Fruit fly (Drosophila melanogaster) whole organism, embryonic: ENCODE measurements around the gene CG7275.
A peak's percentile ranks its signal among the peaks of the same experiment; 100 is the strongest.

Experiments
- BEAF-32 ChIP-seq: fragments of 200-800 bp; sonication (Bioruptor generic); optimal IDR thresholded peaks from 3 replicates; lab custom pipeline; 2017; ENCODE audit warnings: missing biosample characterization, missing genetic modification characterization, mild to moderate bottlenecking, moderate library complexity, missing genetic modification reagents
- CG10979 ChIP-seq: fragments of 200-800 bp; sonication (Bioruptor generic); optimal IDR thresholded peaks from 2 replicates; lab custom pipeline; 2018; ENCODE audit warnings: missing biosample characterization, mild to moderate bottlenecking, missing genetic modification characterization, moderate library complexity
- CG11456 ChIP-seq: fragments of 200-800 bp; sonication (Bioruptor generic); IDR thresholded peaks from 3 replicates; pipeline ENCODE4 v1.3.6; 2022; ENCODE audit warnings: missing biosample characterization, missing genetic modification characterization
- CG12155 ChIP-seq: fragments of 200-800 bp; sonication (Bioruptor generic); optimal IDR thresholded peaks from 3 replicates; lab custom pipeline; 2016; ENCODE audit warnings: missing biosample characterization, missing genetic modification characterization
- CG1233 ChIP-seq: fragments of 200-800 bp; sonication (Bioruptor generic); optimal IDR thresholded peaks from 4 replicates; lab custom pipeline; 2018; ENCODE audit warnings: missing biosample characterization, mild to moderate bottlenecking, missing genetic modification characterization
- CG12942 ChIP-seq: fragments of 200-800 bp; sonication (Bioruptor generic); optimal IDR thresholded peaks from 3 replicates; lab custom pipeline; 2016; ENCODE audit warnings: missing biosample characterization, missing genetic modification characterization
- CG14050 ChIP-seq: fragments of 200-800 bp; sonication (Bioruptor generic); IDR thresholded peaks from 3 replicates; pipeline ENCODE4 v1.3.6; 2022; ENCODE audit warnings: missing biosample characterization, missing genetic modification characterization
- CG14667 ChIP-seq: fragments of 200-800 bp; sonication (Bioruptor generic); IDR thresholded peaks from 2 replicates; pipeline ENCODE4 v1.3.6; 2022; ENCODE audit warnings: missing biosample characterization, missing genetic modification characterization
- CG18476 ChIP-seq: fragments of 200-800 bp; sonication (Bioruptor generic); optimal IDR thresholded peaks from 2 replicates; lab custom pipeline; 2016; ENCODE audit warnings: missing biosample characterization, mild to moderate bottlenecking, missing genetic modification characterization
- CG2202 ChIP-seq: fragments of 200-800 bp; sonication (Bioruptor generic); optimal IDR thresholded peaks from 2 replicates; lab custom pipeline; 2018; ENCODE audit warnings: missing biosample characterization, mild to moderate bottlenecking, missing genetic modification characterization
- CG2678 ChIP-seq: fragments of 200-800 bp; sonication (Bioruptor generic); optimal IDR thresholded peaks from 3 replicates; lab custom pipeline; 2019; ENCODE audit warnings: missing biosample characterization, mild to moderate bottlenecking, missing genetic modification characterization, moderate library complexity
- CG2875 ChIP-seq: fragments of 200-800 bp; sonication (Bioruptor generic); optimal IDR thresholded peaks from 2 replicates; lab custom pipeline; 2017; ENCODE audit warnings: missing biosample characterization, mild to moderate bottlenecking, missing genetic modification characterization, missing genetic modification reagents
- CG30403 ChIP-seq: fragments of 200-800 bp; sonication (Bioruptor generic); optimal IDR thresholded peaks from 3 replicates; lab custom pipeline; 2016; ENCODE audit warnings: missing biosample characterization, missing genetic modification characterization
- CG33213 ChIP-seq: fragments of 200-800 bp; sonication (Bioruptor generic); optimal IDR thresholded peaks from 3 replicates; lab custom pipeline; 2016; ENCODE audit warnings: missing biosample characterization, missing genetic modification characterization
- CG34224 ChIP-seq: fragments of 200-800 bp; sonication (Bioruptor generic); IDR thresholded peaks from 3 replicates; pipeline ENCODE4 v1.3.6; 2022; ENCODE audit warnings: missing biosample characterization, missing genetic modification characterization; ENCODE audit not compliant: partially characterized antibody
- CG4617 ChIP-seq: fragments of 200-800 bp; sonication (Bioruptor generic); optimal IDR thresholded peaks from 3 replicates; lab custom pipeline; 2016; ENCODE audit warnings: missing biosample characterization, missing genetic modification characterization, borderline replicate concordance
- Dad ChIP-seq: fragments of 200-800 bp; sonication (Bioruptor generic); optimal IDR thresholded peaks from 3 replicates; lab custom pipeline; 2016; ENCODE audit warnings: missing biosample characterization, missing genetic modification characterization
- Dek ChIP-seq: fragments of 200-800 bp; sonication (Bioruptor generic); optimal IDR thresholded peaks from 3 replicates; lab custom pipeline; 2019; ENCODE audit warnings: missing biosample characterization, mild to moderate bottlenecking, missing genetic modification characterization, moderate library complexity
- Dref ChIP-seq: fragments of 200-800 bp; sonication (Bioruptor generic); IDR thresholded peaks from 2 replicates; pipeline ENCODE4 v1.3.6; 2022; ENCODE audit warnings: missing biosample characterization, missing genetic modification characterization
- Ets97D ChIP-seq: fragments of 200-800 bp; sonication (Bioruptor generic); optimal IDR thresholded peaks from 3 replicates; lab custom pipeline; 2016; ENCODE audit warnings: missing biosample characterization, missing genetic modification characterization
- Gsc ChIP-seq: fragments of 200-800 bp; sonication (Bioruptor generic); IDR thresholded peaks from 2 replicates; pipeline ENCODE4 v1.3.6; 2022; ENCODE audit warnings: missing biosample characterization, missing genetic modification characterization
- Hey ChIP-seq: fragments of 200-800 bp; sonication (Bioruptor generic); optimal IDR thresholded peaks from 3 replicates; lab custom pipeline; 2018; ENCODE audit warnings: missing biosample characterization, mild to moderate bottlenecking, missing genetic modification characterization
- Hr78 ChIP-seq, 2 experiments: fragments of 200-800 bp in 1 of 2; fragments of >200 bp in 1 of 2; sonication (Bioruptor generic) in 1 of 2; optimal IDR thresholded peaks; 2 replicates each; lab custom pipeline; 2017 to 2019; ENCODE audit warnings: missing biosample characterization in 2 of 2, missing genetic modification characterization in 2 of 2, mild to moderate bottlenecking in 1 of 2, moderate library complexity in 1 of 2
- Lhr ChIP-seq: fragments of 200-800 bp; sonication (Bioruptor generic); optimal IDR thresholded peaks from 3 replicates; lab custom pipeline; 2017; ENCODE audit warnings: mild to moderate bottlenecking, missing biosample characterization, missing genetic modification reagents, missing genetic modification characterization
- Pdp1 ChIP-seq, 2 experiments: fragments of 200-800 bp; sonication (Bioruptor generic); optimal IDR thresholded peaks; 3 replicates each; lab custom pipeline; 2016; ENCODE audit warnings: missing biosample characterization in 2 of 2, missing genetic modification characterization in 2 of 2, mild to moderate bottlenecking in 1 of 2, moderate library complexity in 1 of 2
- Xrp1 ChIP-seq: fragments of 200-800 bp; sonication (Bioruptor generic); IDR thresholded peaks from 2 replicates; pipeline ENCODE4 v1.3.6; 2022; ENCODE audit warnings: missing biosample characterization, missing genetic modification characterization
- YL-1 ChIP-seq: fragments of 200-800 bp; sonication (Bioruptor generic); optimal IDR thresholded peaks from 3 replicates; lab custom pipeline; 2017; ENCODE audit warnings: missing biosample characterization, mild to moderate bottlenecking, missing genetic modification characterization
- abd-A ChIP-seq: fragments of 200-800 bp; sonication (Bioruptor generic); optimal IDR thresholded peaks from 3 replicates; lab custom pipeline; 2019; ENCODE audit warnings: missing biosample characterization, mild to moderate bottlenecking, missing genetic modification characterization, moderate library complexity
- bbx ChIP-seq: fragments of 200-800 bp; sonication (Bioruptor generic); IDR thresholded peaks from 2 replicates; pipeline ENCODE4 v1.3.6; 2022; ENCODE audit warnings: missing biosample characterization, missing genetic modification characterization; ENCODE audit not compliant: partially characterized antibody
- cas ChIP-seq: fragments of 200-800 bp; sonication (Bioruptor generic); IDR thresholded peaks from 2 replicates; pipeline ENCODE4 v1.3.6; 2022; ENCODE audit warnings: missing biosample characterization, missing genetic modification characterization
- crp ChIP-seq, 2 experiments: fragments of 200-800 bp; sonication (Bioruptor generic); optimal IDR thresholded peaks; 2 replicates in 1 of 2; 3 replicates in 1 of 2; lab custom pipeline; 2017; ENCODE audit warnings: missing biosample characterization in 2 of 2, missing genetic modification characterization in 2 of 2, mild to moderate bottlenecking in 1 of 2, moderate library complexity in 1 of 2
- dmrt11E ChIP-seq: fragments of 200-800 bp; sonication (Bioruptor generic); optimal IDR thresholded peaks from 3 replicates; lab custom pipeline; 2018; ENCODE audit warnings: missing biosample characterization, mild to moderate bottlenecking, missing genetic modification characterization, moderate library complexity
- eve ChIP-seq, 2 experiments: fragments of >200 bp; optimal IDR thresholded peaks; 2 replicates each; lab custom pipeline; 2017; ENCODE audit warnings: missing biosample characterization in 2 of 2, missing genetic modification characterization in 2 of 2
- fd96Cb ChIP-seq: fragments of 200-800 bp; sonication (Bioruptor generic); optimal IDR thresholded peaks from 2 replicates; lab custom pipeline; 2018; ENCODE audit warnings: missing biosample characterization, mild to moderate bottlenecking, missing genetic modification characterization, moderate library complexity
- gcm ChIP-seq: fragments of 200-800 bp; sonication (Bioruptor generic); optimal IDR thresholded peaks from 2 replicates; lab custom pipeline; 2019; ENCODE audit warnings: missing biosample characterization, mild to moderate bottlenecking, missing genetic modification characterization, moderate library complexity
- gem ChIP-seq: fragments of 200-800 bp; sonication (Bioruptor generic); optimal IDR thresholded peaks from 2 replicates; lab custom pipeline; 2019; ENCODE audit warnings: missing biosample characterization, mild to moderate bottlenecking, missing genetic modification characterization, moderate library complexity
- lmd ChIP-seq: fragments of 200-800 bp; sonication (Bioruptor generic); IDR thresholded peaks from 2 replicates; pipeline ENCODE4 v1.3.6; 2022; ENCODE audit warnings: missing biosample characterization, missing genetic modification characterization
- lola ChIP-seq, 3 experiments: fragments of >200 bp in 2 of 3; fragments of 200-800 bp in 1 of 3; sonication (Bioruptor generic) in 1 of 3; optimal IDR thresholded peaks; 2 replicates each; lab custom pipeline; 2017 to 2019; ENCODE audit warnings: missing biosample characterization in 3 of 3, missing genetic modification characterization in 3 of 3, mild to moderate bottlenecking in 1 of 3, moderate library complexity in 1 of 3
- mam ChIP-seq: fragments of 200-800 bp; sonication (Bioruptor generic); optimal IDR thresholded peaks from 3 replicates; lab custom pipeline; 2016; ENCODE audit warnings: missing biosample characterization, missing genetic modification characterization
- otp ChIP-seq: fragments of 200-800 bp; sonication (Bioruptor generic); IDR thresholded peaks from 3 replicates; pipeline ENCODE4, ENCODE4 v1.3.6; 2022; ENCODE audit warnings: missing biosample characterization, missing genetic modification characterization
- pb ChIP-seq: fragments of 200-800 bp; sonication (Bioruptor generic); optimal IDR thresholded peaks from 3 replicates; lab custom pipeline; 2016; ENCODE audit warnings: missing biosample characterization, missing genetic modification characterization
- pros ChIP-seq: fragments of 200-800 bp; sonication (Bioruptor generic); optimal IDR thresholded peaks from 3 replicates; lab custom pipeline; 2019; ENCODE audit warnings: missing biosample characterization, mild to moderate bottlenecking, missing genetic modification characterization, moderate library complexity
- psq ChIP-seq: fragments of 200-800 bp; sonication (Bioruptor generic); optimal IDR thresholded peaks from 2 replicates; lab custom pipeline; 2017; ENCODE audit warnings: missing biosample characterization, missing genetic modification characterization
- slou ChIP-seq: fragments of 200-800 bp; sonication (Bioruptor generic); optimal IDR thresholded peaks from 3 replicates; lab custom pipeline; 2016; ENCODE audit warnings: missing biosample characterization, missing genetic modification characterization
- sug ChIP-seq: fragments of 200-800 bp; optimal IDR thresholded peaks from 2 replicates; lab custom pipeline; 2019; ENCODE audit warnings: missing biosample characterization, mild to moderate bottlenecking, missing genetic modification characterization, moderate library complexity
- tap ChIP-seq: fragments of 200-800 bp; optimal IDR thresholded peaks from 3 replicates; lab custom pipeline; 2019; ENCODE audit warnings: missing biosample characterization, mild to moderate bottlenecking, missing genetic modification characterization, moderate library complexity
- tgo ChIP-seq: fragments of 200-800 bp; sonication (Bioruptor generic); IDR thresholded peaks from 3 replicates; pipeline ENCODE4 v1.3.6; 2022; ENCODE audit warnings: missing biosample characterization, missing genetic modification characterization
- usp ChIP-seq: fragments of >200 bp; optimal IDR thresholded peaks from 2 replicates; lab custom pipeline; 2017; ENCODE audit warnings: missing biosample characterization, missing genetic modification characterization
- z ChIP-seq: fragments of 200-800 bp; sonication (Bioruptor generic); IDR thresholded peaks from 3 replicates; pipeline ENCODE4 v1.3.6; 2022; ENCODE audit warnings: missing biosample characterization, missing genetic modification characterization

The CG7275 gene

DNA sequence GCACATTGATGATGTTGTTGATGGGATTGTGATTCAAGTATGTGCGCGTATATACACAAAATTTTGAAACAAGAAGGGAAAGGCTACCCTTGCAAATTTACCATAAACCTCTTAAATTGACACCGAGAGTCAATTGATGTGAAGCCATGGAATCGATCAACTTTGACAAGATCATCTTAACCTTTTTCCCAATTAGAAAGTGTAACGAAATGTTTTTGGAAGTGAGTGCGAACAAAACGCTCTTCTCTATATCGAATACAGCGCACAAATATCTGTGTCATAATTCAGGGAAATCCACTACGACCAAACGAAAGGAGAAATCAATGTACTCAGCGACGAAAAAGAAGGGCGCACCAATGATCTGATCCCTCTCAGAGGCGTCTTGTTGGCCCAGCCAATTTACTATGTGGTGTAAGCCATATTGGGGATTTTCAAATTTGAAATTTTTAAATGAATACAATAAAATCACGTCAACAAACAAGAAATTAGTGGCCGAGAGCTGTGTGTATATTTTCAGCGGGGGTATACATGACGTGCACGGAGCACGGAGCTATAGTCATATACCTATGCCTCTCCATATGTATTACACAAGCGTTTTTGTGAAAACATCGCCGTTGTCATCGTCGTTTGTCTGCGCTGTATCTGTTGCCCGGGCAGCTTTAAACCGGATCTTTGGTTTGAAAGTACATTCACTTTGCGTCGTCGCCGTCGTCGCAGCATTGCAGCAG, 34.8 kb downstream of the CG7275 start (continued):
- TF ChIP-seq CG34224 (GFP tag; lab: Robert Waterston, UW) (no peak), gem (tag; lab: Kevin White, UChicago) (peak; percentile 45), CG2875 (GFP tag; lab: Kevin White, UChicago) (peak; percentile 32), dmrt11E (tag; lab: Kevin White, UChicago) (peak; percentile 19), CG14050 (GFP tag; lab: Robert Waterston, UW) (no peak), bbx (no peak), CG11456 (GFP tag; lab: Robert Waterston, UW) (no peak), eve (GFP tag; optimal IDR thresholded peaks at IDR 0.05; lab: Kevin White, UChicago) (peak in 1 of 2 experiments; percentile 93), CG4617 (GFP tag; lab: Kevin White, UChicago) (no peak), cas (0 out of 2 replicates have a peak, but pooled peaks have one; percentile 5), otp (GFP tag; lab: Robert Waterston, UW) (no peak), lola (GFP tag; optimal IDR thresholded peaks at IDR 0.05; lab: Kevin White, UChicago) (no peak), CG2202 (tag; lab: Kevin White, UChicago) (no peak), abd-A (tag; lab: Kevin White, UChicago) (peak; percentile 62), CG2678 (tag; lab: Kevin White, UChicago) (peak; percentile 44), CG33213 (GFP tag; lab: Kevin White, UChicago) (no peak), sug (tag; lab: Kevin White, UChicago) (no peak), CG10979 (tag; lab: Kevin White, UChicago) (peak; percentile 39), Xrp1 (GFP tag; lab: Robert Waterston, UW) (peak; percentile 50), Ets97D (no peak), Gsc (no peak), z (GFP tag; lab: Robert Waterston, UW) (no peak), pros (GFP tag; lab: Kevin White, UChicago) (peak; percentile 69), mam (peak; percentile 52), Dad (GFP tag; lab: Kevin White, UChicago) (no peak), psq (GFP tag; lab: Kevin White, UChicago) (no peak), CG12155 (peak; percentile 1), gcm (peak; percentile 45), slou (GFP tag; lab: Kevin White, UChicago) (no peak), usp (GFP tag; lab: Kevin White, UChicago) (no peak), Hr78 (GFP tag; optimal IDR thresholded peaks at IDR 0.05; lab: Kevin White, UChicago) (no peak), CG12942 (GFP tag; lab: Kevin White, UChicago) (no peak), CG30403 (GFP tag; lab: Kevin White, UChicago) (peak; percentile 45), crp (GFP tag; optimal IDR thresholded peaks at IDR 0.05; lab: Kevin White, UChicago) (no peak), Dref (GFP tag; lab: Robert Waterston, UW) (no peak), tgo (GFP tag; lab: Robert Waterston, UW) (no peak), CG1233 (no peak), pb (GFP tag; lab: Kevin White, UChicago) (peak; percentile 74), Pdp1 (GFP tag; optimal IDR thresholded peaks at IDR 0.05; lab: Kevin White, UChicago) (peak; percentile 41 to 79), CG14667 (GFP tag; lab: Robert Waterston, UW) (no peak), Hey (tag; lab: Kevin White, UChicago) (no peak), lmd (peak; percentile 16; the same call in 1 of the 2 replicates), fd96Cb (tag; lab: Kevin White, UChicago) (peak; percentile 47), BEAF-32 (GFP tag; lab: Kevin White, UChicago) (no peak), tap (tag; lab: Kevin White, UChicago) (peak; percentile 43), Dek (tag; lab: Kevin White, UChicago) (no peak), CG18476 (GFP tag; lab: Kevin White, UChicago) (no peak), Lhr (GFP tag; lab: Kevin White, UChicago) (no peak), YL-1 (GFP tag; lab: Kevin White, UChicago) (no peak)
